4 fruit fly cellular contexts compared by ENCODE assay signal in genomic region chr2L:488548-489100, dm6.
TF ChIP-seq lines count a peak whose summit lies in the region.

No protein-coding gene starts in this region.

- no peak for TF ChIP-seq CTCF in whole organism, embryonic (GFP tag; optimal IDR thresholded peaks at IDR 0.05; lab: Kevin White, UChicago)

TF ChIP-seq in whole organism, embryonic, 481 proteins besides CTCF, POLR2A, EP300 and RAD21 (continues in another document):
- TF ChIP-seq chif (GFP tag; optimal IDR thresholded peaks at IDR 0.05; lab: Kevin White, UChicago): peak in 1 of 2 experiments; percentile 15
- TF ChIP-seq gcm (GFP tag; optimal IDR thresholded peaks at IDR 0.05; lab: Kevin White, UChicago): peak; percentile 42
- TF ChIP-seq Deaf1 (tag; optimal IDR thresholded peaks at IDR 0.05; lab: Kevin White, UChicago): peak; percentile 24
- TF ChIP-seq CG13775 (GFP tag; optimal IDR thresholded peaks at IDR 0.05; lab: Kevin White, UChicago): peak; percentile 7
- peak; percentile 18 for TF ChIP-seq Med (GFP tag; lab: Kevin White, UChicago)
- no peak for TF ChIP-seq BEAF-32 (GFP tag; optimal IDR thresholded peaks at IDR 0.05; lab: Kevin White, UChicago)
- peak; percentile 8 for TF ChIP-seq cwo (GFP tag; optimal IDR thresholded peaks at IDR 0.05; lab: Kevin White, UChicago)
- no peak for TF ChIP-seq CG18619 (GFP tag; optimal IDR thresholded peaks at IDR 0.05; lab: Kevin White, UChicago)
- TF ChIP-seq btn (GFP tag; optimal IDR thresholded peaks at IDR 0.05; lab: Kevin White, UChicago): no peak
- no peak for TF ChIP-seq CG8290 (GFP tag; optimal IDR thresholded peaks at IDR 0.05; lab: Kevin White, UChicago)
- peak in 1 of 2 experiments; percentile 3 for TF ChIP-seq CG8290 (tag; optimal IDR thresholded peaks at IDR 0.05; lab: Kevin White, UChicago)
- no peak for TF ChIP-seq CG34422 (GFP tag; IDR thresholded peaks at IDR 0.05; lab: Robert Waterston, UW)
- TF ChIP-seq ftz-f1 (GFP tag; optimal IDR thresholded peaks at IDR 0.05; lab: Kevin White, UChicago): peak; percentile 90
- no peak for TF ChIP-seq bsh (GFP tag; optimal IDR thresholded peaks at IDR 0.05; lab: Kevin White, UChicago)
- TF ChIP-seq Hr78 (GFP tag; optimal IDR thresholded peaks at IDR 0.05; lab: Kevin White, UChicago): peak in 1 of 2 experiments; percentile 86
- TF ChIP-seq HLH3B (GFP tag; IDR thresholded peaks at IDR 0.05; lab: Robert Waterston, UW): 0 out of 2 replicates have a peak, but pooled peaks have one; percentile 3
- peak; percentile 17 for TF ChIP-seq CG12659 (GFP tag; optimal IDR thresholded peaks at IDR 0.05; lab: Kevin White, UChicago)
- TF ChIP-seq Ssrp (tag; optimal IDR thresholded peaks at IDR 0.05; lab: Kevin White, UChicago): peak; percentile 4
- 0 out of 3 replicates have a peak, but pooled peaks have one; percentile 1 for TF ChIP-seq row (GFP tag; IDR thresholded peaks at IDR 0.05; lab: Robert Waterston, UW)
- 0 out of 3 replicates have a peak, but pooled peaks have one; percentile 64 for TF ChIP-seq gce (GFP tag; IDR thresholded peaks at IDR 0.05; lab: Robert Waterston, UW)
- no peak for TF ChIP-seq CG13894 (tag; optimal IDR thresholded peaks at IDR 0.05; lab: Kevin White, UChicago)

TF ChIP-seq in whole organism, prepupa, 60 proteins besides CTCF, POLR2A, EP300 and RAD21:
- TF ChIP-seq Eip78C (GFP tag; lab: Kevin White, UChicago) (no peak), acj6 (GFP tag; optimal IDR thresholded peaks at IDR 0.05; lab: Kevin White, UChicago) (no peak), CG6808 (GFP tag; optimal IDR thresholded peaks at IDR 0.05; lab: Kevin White, UChicago) (no peak), Blimp-1 (GFP tag; optimal IDR thresholded peaks at IDR 0.05; lab: Kevin White, UChicago) (peak; percentile 2), CG3919 (GFP tag; optimal IDR thresholded peaks at IDR 0.05; lab: Kevin White, UChicago) (no peak), CG8632 (GFP tag; optimal IDR thresholded peaks at IDR 0.05; lab: Kevin White, UChicago) (peak; percentile 28), CG10631 (GFP tag; optimal IDR thresholded peaks at IDR 0.05; lab: Kevin White, UChicago) (peak; percentile 21), CG8319 (GFP tag; optimal IDR thresholded peaks at IDR 0.05; lab: Kevin White, UChicago) (no peak), lz (GFP tag; optimal IDR thresholded peaks at IDR 0.05; lab: Kevin White, UChicago) (peak; percentile 14), CG3032 (tag; optimal IDR thresholded peaks at IDR 0.05; lab: Kevin White, UChicago) (no peak), svp (GFP tag; lab: Kevin White, UChicago) (peak; percentile 86), Eip75B (GFP tag; optimal IDR thresholded peaks at IDR 0.05; lab: Kevin White, UChicago) (peak; percentile 17), CG7368 (GFP tag; optimal IDR thresholded peaks at IDR 0.05; lab: Kevin White, UChicago) (no peak), CG6854 (GFP tag; optimal IDR thresholded peaks at IDR 0.05; lab: Kevin White, UChicago) (no peak), CG6276 (GFP tag; optimal IDR thresholded peaks at IDR 0.05; lab: Kevin White, UChicago) (no peak), CG10669 (GFP tag; optimal IDR thresholded peaks at IDR 0.05; lab: Kevin White, UChicago) (peak; percentile 16), CG8119 (GFP tag; IDR thresholded peaks at IDR 0.05; lab: Robert Waterston, UW) (0 out of 3 replicates have a peak, but pooled peaks have one; percentile 10)

TF ChIP-seq in whole organism, pupa, 21 proteins besides CTCF, POLR2A, EP300 and RAD21:
- no peak for TF ChIP-seq Ets98B (GFP tag; IDR thresholded peaks at IDR 0.05; lab: Robert Waterston, UW)
- no peak for TF ChIP-seq CG9948 (tag; optimal IDR thresholded peaks at IDR 0.05; lab: Kevin White, UChicago)
- no peak for TF ChIP-seq CG15710 (tag; optimal IDR thresholded peaks at IDR 0.05; lab: Kevin White, UChicago)
- no peak for TF ChIP-seq CG4496 (GFP tag; IDR thresholded peaks at IDR 0.05; lab: Robert Waterston, UW)
- peak; percentile 0 for TF ChIP-seq CG17806 (tag; optimal IDR thresholded peaks at IDR 0.05; lab: Kevin White, UChicago)
- no peak for TF ChIP-seq CG32121 (GFP tag; IDR thresholded peaks at IDR 0.05; lab: Robert Waterston, UW)
- TF ChIP-seq CG10348 (GFP tag; IDR thresholded peaks at IDR 0.05; lab: Robert Waterston, UW): no peak
- TF ChIP-seq gl (tag; optimal IDR thresholded peaks at IDR 0.05; lab: Kevin White, UChicago): no peak
- TF ChIP-seq rn (GFP tag; IDR thresholded peaks at IDR 0.05; lab: Robert Waterston, UW): no peak
- TF ChIP-seq Snoo (tag; optimal IDR thresholded peaks at IDR 0.05; lab: Kevin White, UChicago): peak; percentile 48
- TF ChIP-seq CG13204 (GFP tag; optimal IDR thresholded peaks at IDR 0.05; lab: Kevin White, UChicago): no peak
- TF ChIP-seq Pif1A (GFP tag; optimal IDR thresholded peaks at IDR 0.05; lab: Kevin White, UChicago): no peak
- TF ChIP-seq CG8159 (tag; optimal IDR thresholded peaks at IDR 0.05; lab: Kevin White, UChicago): no peak
- no peak for TF ChIP-seq CG34367 (tag; optimal IDR thresholded peaks at IDR 0.05; lab: Kevin White, UChicago)
- no peak for TF ChIP-seq CG12605 (GFP tag; IDR thresholded peaks at IDR 0.05; lab: Robert Waterston, UW)
- TF ChIP-seq Pif1B (GFP tag; optimal IDR thresholded peaks at IDR 0.05; lab: Kevin White, UChicago): no peak
- no peak for TF ChIP-seq D1 (tag; optimal IDR thresholded peaks at IDR 0.05; lab: Kevin White, UChicago)
- 0 out of 3 replicates have a peak, but pooled peaks have one; percentile 10 for TF ChIP-seq fd96Ca (GFP tag; IDR thresholded peaks at IDR 0.05; lab: Robert Waterston, UW)
- peak; percentile 91 for TF ChIP-seq EcR (GFP tag; optimal IDR thresholded peaks at IDR 0.05; lab: Kevin White, UChicago)
- no peak for TF ChIP-seq CG14655 (GFP tag; optimal IDR thresholded peaks at IDR 0.05; lab: Kevin White, UChicago)
- no peak for TF ChIP-seq CG8301 (tag; optimal IDR thresholded peaks at IDR 0.05; lab: Kevin White, UChicago)
TF ChIP-seq in whole organism, pupa: peak in this region for 4.

TF ChIP-seq in whole organism, wandering third instar larva, 38 proteins besides CTCF, POLR2A, EP300 and RAD21:
- TF ChIP-seq pan (optimal IDR thresholded peaks at IDR 0.05; lab: Kevin White, UChicago) (no peak), HLH106 (tag; optimal IDR thresholded peaks at IDR 0.05; lab: Kevin White, UChicago) (no peak), sage (GFP tag; optimal IDR thresholded peaks at IDR 0.05; lab: Kevin White, UChicago) (no peak), psq (GFP tag; optimal IDR thresholded peaks at IDR 0.05; lab: Kevin White, UChicago) (no peak), foxo (GFP tag; optimal IDR thresholded peaks at IDR 0.05; lab: Kevin White, UChicago) (peak in 1 of 2 experiments; percentile 26), jim (GFP tag; optimal IDR thresholded peaks at IDR 0.05; lab: Kevin White, UChicago) (peak; percentile 67), fru (GFP tag; optimal IDR thresholded peaks at IDR 0.05; lab: Kevin White, UChicago) (peak; percentile 12), rgr (GFP tag; optimal IDR thresholded peaks at IDR 0.05; lab: Kevin White, UChicago) (no peak), CG32264 (GFP tag; optimal IDR thresholded peaks at IDR 0.05; lab: Kevin White, UChicago) (no peak), Abd-B (GFP tag; optimal IDR thresholded peaks at IDR 0.05; lab: Kevin White, UChicago) (no peak), ey (GFP tag; optimal IDR thresholded peaks at IDR 0.05; lab: Kevin White, UChicago) (peak; percentile 20), Hr83 (GFP tag; optimal IDR thresholded peaks at IDR 0.05; lab: Kevin White, UChicago; ENCODE audit: poor library complexity, severe bottlenecking) (no peak), Sp1 (GFP tag; optimal IDR thresholded peaks at IDR 0.05; lab: Kevin White, UChicago) (peak; percentile 24), woc (GFP tag; optimal IDR thresholded peaks at IDR 0.05; lab: Kevin White, UChicago) (peak; percentile 0), Dfd (GFP tag; optimal IDR thresholded peaks at IDR 0.05; lab: Kevin White, UChicago) (no peak), OdsH (GFP tag; optimal IDR thresholded peaks at IDR 0.05; lab: Kevin White, UChicago) (peak; percentile 19), brk (GFP tag; optimal IDR thresholded peaks at IDR 0.05; lab: Kevin White, UChicago) (no peak), sv (GFP tag; optimal IDR thresholded peaks at IDR 0.05; lab: Kevin White, UChicago) (no peak), tai (GFP tag; optimal IDR thresholded peaks at IDR 0.05; lab: Kevin White, UChicago) (peak; percentile 74), CG9705 (GFP tag; optimal IDR thresholded peaks at IDR 0.05; lab: Kevin White, UChicago) (no peak)

Comparison
In these comparisons a context has a peak if more than half of its experiments do, and no peak if none do; other contexts are left out.
1. Of the 7 proteins assayed by ChIP-seq in both whole organism, embryonic and whole organism, prepupa: peak only in whole organism, embryonic: none; only in whole organism, prepupa: Blimp-1; in both: none; in neither: 6.